Worm (Caenorhabditis elegans): ENCODE measurements around the gene mcat-1.
"Not testable (repeated sequence)": the region's sequence is repeated elsewhere in the genome, so short reads cannot be mapped to it uniquely, and the experiment has no call there.

mcat-1 gene

ce11 chrII:101176-101575, 9.9 kb upstream of the mcat-1 start:
- TF ChIP-seq Y55F3AM.14 (GFP tag; optimal IDR thresholded peaks at IDR 0.05) (no peak), nhr-23 (tag; optimal IDR thresholded peaks at IDR 0.05) (no peak), mdl-1 (tag; optimal IDR thresholded peaks at IDR 0.05) (no peak), unc-39 (tag; optimal IDR thresholded peaks at IDR 0.05) (no peak), nhr-10 (tag; optimal IDR thresholded peaks at IDR 0.05) (no peak), egl-27 (tag; optimal IDR thresholded peaks at IDR 0.05) (no peak), elt-1 (tag; optimal IDR thresholded peaks at IDR 0.05) (no peak), nhr-237 (tag; optimal IDR thresholded peaks at IDR 0.05) (no peak), mbf-1 (tag; optimal IDR thresholded peaks at IDR 0.05) (no peak), alr-1 (tag; optimal IDR thresholded peaks at IDR 0.05) (no peak)

- not testable (repeated sequence) for TF ChIP-seq ZK546.5, unc-39, nhr-129 (tag; optimal IDR thresholded peaks at IDR 0.05)
Observed at ce11 chrII:98894-99293, 7.6 kb upstream of the mcat-1 start, which contains the start of gene C50D2.10. TSS of gene C50D2.10 (plus strand) at chrII:99138.

ce11 chrII:97992-98763, 6.9 kb upstream of the mcat-1 start, which contains the start of the genes luc-7L3 and sftb-6:
TSS of gene luc-7L3 (minus strand) at chrII:98027.
TSS of gene sftb-6 (plus strand) at chrII:98404.
- TF ChIP-seq nhr-21 (tag; optimal IDR thresholded peaks at IDR 0.05) (peak; percentile 19), lin-39 (tag; optimal IDR thresholded peaks at IDR 0.05) (no peak), alr-1 (tag; optimal IDR thresholded peaks at IDR 0.05) (no peak), unc-55 (GFP tag; optimal IDR thresholded peaks at IDR 0.05) (peak; percentile 74), R02D3.7 (tag; optimal IDR thresholded peaks at IDR 0.05) (peak; percentile 93), crh-2 (tag; optimal IDR thresholded peaks at IDR 0.05) (peak; percentile 40), C34F6.9 (tag; optimal IDR thresholded peaks at IDR 0.05) (peak; percentile 78), gmeb-1 (tag; optimal IDR thresholded peaks at IDR 0.05) (peak; percentile 74), sma-3 (GFP tag; optimal IDR thresholded peaks at IDR 0.05) (peak; percentile 52), snpc-4 (tag; optimal IDR thresholded peaks at IDR 0.05) (no peak), lsy-2 (tag; optimal IDR thresholded peaks at IDR 0.05) (peak; percentile 54 to 83), nhr-25 (tag; optimal IDR thresholded peaks at IDR 0.05) (peak; percentile 43), lin-13 (GFP tag; optimal IDR thresholded peaks at IDR 0.05) (peak; percentile 57), nhr-6 (tag; optimal IDR thresholded peaks at IDR 0.05) (peak; percentile 20)

ce11 chrII:95177-95576, 3.9 kb upstream of the mcat-1 start, which contains the start of gene C50D2.7:
TSS of gene C50D2.7 (minus strand) at chrII:95277.
- TF ChIP-seq ceh-82 (tag; optimal IDR thresholded peaks at IDR 0.05) (no peak), R02D3.7 (tag; optimal IDR thresholded peaks at IDR 0.05) (no peak), aly-2 (tag; optimal IDR thresholded peaks at IDR 0.05) (no peak), gmeb-1 (tag; optimal IDR thresholded peaks at IDR 0.05) (no peak), nhr-25 (tag; optimal IDR thresholded peaks at IDR 0.05) (no peak), nhr-129 (tag; optimal IDR thresholded peaks at IDR 0.05) (no peak), F13H6.1 (tag; optimal IDR thresholded peaks at IDR 0.05) (no peak), snpc-4 (tag; optimal IDR thresholded peaks at IDR 0.05) (no peak), mab-5 (tag; optimal IDR thresholded peaks at IDR 0.05) (no peak), nhr-11 (tag; optimal IDR thresholded peaks at IDR 0.05) (no peak), nhr-237 (tag; optimal IDR thresholded peaks at IDR 0.05) (no peak), mbf-1 (tag; optimal IDR thresholded peaks at IDR 0.05) (no peak), nhr-21 (tag; optimal IDR thresholded peaks at IDR 0.05) (no peak), lin-39 (tag; optimal IDR thresholded peaks at IDR 0.05) (no peak), nhr-12 (tag; optimal IDR thresholded peaks at IDR 0.05) (no peak), ztf-11 (tag; optimal IDR thresholded peaks at IDR 0.05) (no peak), ztf-1 (GFP tag; conservative IDR thresholded peaks at IDR 0.05) (no peak), sma-3 (GFP tag; optimal IDR thresholded peaks at IDR 0.05) (no peak), unc-62 (GFP tag; optimal IDR thresholded peaks at IDR 0.05) (no peak)

- TF ChIP-seq ztf-4 (tag; optimal IDR thresholded peaks at IDR 0.05) (no peak), lin-39 (tag; optimal IDR thresholded peaks at IDR 0.05) (no peak), nhr-129 (tag; optimal IDR thresholded peaks at IDR 0.05) (no peak), ceh-82 (tag; optimal IDR thresholded peaks at IDR 0.05) (no peak), zag-1 (tag; optimal IDR thresholded peaks at IDR 0.05) (no peak), snpc-4 (tag; optimal IDR thresholded peaks at IDR 0.05) (no peak), ceh-16 (tag; optimal IDR thresholded peaks at IDR 0.05) (no peak), mdl-1 (tag; optimal IDR thresholded peaks at IDR 0.05) (no peak), nhr-21 (tag; optimal IDR thresholded peaks at IDR 0.05) (no peak), nhr-25 (tag; optimal IDR thresholded peaks at IDR 0.05) (no peak), peb-1 (tag; optimal IDR thresholded peaks at IDR 0.05) (no peak), gmeb-1 (tag; optimal IDR thresholded peaks at IDR 0.05) (no peak), elt-1 (tag; optimal IDR thresholded peaks at IDR 0.05) (no peak), sma-9 (GFP tag; optimal IDR thresholded peaks at IDR 0.05) (no peak), sma-9 (tag; optimal IDR thresholded peaks at IDR 0.05) (no peak), unc-55 (GFP tag; optimal IDR thresholded peaks at IDR 0.05) (no peak), blmp-1 (tag; optimal IDR thresholded peaks at IDR 0.05; ENCODE audit: insufficient read depth) (no peak), ztf-11 (tag; optimal IDR thresholded peaks at IDR 0.05) (no peak), R02D3.7 (tag; optimal IDR thresholded peaks at IDR 0.05) (no peak), mab-5 (tag; optimal IDR thresholded peaks at IDR 0.05) (no peak), nhr-237 (tag; optimal IDR thresholded peaks at IDR 0.05) (no peak)
Observed at ce11 chrII:87937-88336, 3.4 kb downstream of the mcat-1 start.

All from whole organism, L2 larva.